Worm (Caenorhabditis elegans) whole organism, late embryonic: Measurements from ENCODE around the gene Y50D4A.5.

Experiments
- Y22D7AL.16 ChIP-seq: sonication (generic microtip); optimal IDR thresholded peaks from 2 replicates; lab custom pipeline; 2016; ENCODE audit warnings: missing genetic modification characterization, missing compliant biosample characterization
- ceh-19 ChIP-seq: fragments of 200-800 bp; sonication (Bioruptor generic); optimal IDR thresholded peaks from 2 replicates; lab custom pipeline; 2018; ENCODE audit warnings: mild to moderate bottlenecking, missing genetic modification characterization, missing compliant biosample characterization
- ceh-9 ChIP-seq: sonication (generic microtip); optimal IDR thresholded peaks from 2 replicates; lab custom pipeline; 2016; ENCODE audit warnings: mild to moderate bottlenecking, missing genetic modification characterization, inconsistent platforms, missing compliant biosample characterization
- dmd-4 ChIP-seq: sonication (generic microtip); optimal IDR thresholded peaks from 2 replicates; lab custom pipeline; 2016; ENCODE audit warnings: borderline replicate concordance, missing genetic modification characterization, missing compliant biosample characterization
- ets-4 ChIP-seq: sonication (generic microtip); optimal IDR thresholded peaks from 2 replicates; lab custom pipeline; 2016; ENCODE audit warnings: missing genetic modification characterization, missing compliant biosample characterization
- nhr-11 ChIP-seq: fragments of 150-350 bp; optimal IDR thresholded peaks from 2 replicates; lab custom pipeline; 2014; ENCODE audit warnings: missing biosample characterization, missing genetic modification characterization
- ref-2 ChIP-seq: sonication (generic microtip); optimal IDR thresholded peaks from 2 replicates; lab custom pipeline; 2016; ENCODE audit warnings: missing genetic modification characterization, missing compliant biosample characterization
- sox-4 ChIP-seq: sonication (generic microtip); optimal IDR thresholded peaks from 2 replicates; lab custom pipeline; 2017; ENCODE audit warnings: mild to moderate bottlenecking, missing genetic modification characterization, inconsistent platforms, missing compliant biosample characterization

- TF ChIP-seq dmd-4 (tag; lab: Kevin White, UChicago), result no peak
- TF ChIP-seq Y22D7AL.16 (tag; lab: Kevin White, UChicago), result no peak
- TF ChIP-seq ceh-9 (tag; lab: Kevin White, UChicago), result no peak
- no peak for TF ChIP-seq ets-4
- no peak for TF ChIP-seq ceh-19
- TF ChIP-seq ref-2 (tag; lab: Kevin White, UChicago), result no peak
- TF ChIP-seq sox-4 (tag; lab: Kevin White, UChicago), result no peak
- no peak for TF ChIP-seq nhr-11 (tag; lab: Kevin White, UChicago)
Measured at ce11 chrV:1227756-1228665, 20.9 kb downstream of the Y50D4A.5 start.
